Worm (Caenorhabditis elegans) whole organism, mixed stage, embryonic: ENCODE measurements around the gene F28A12.3.

Experiments used
- M03D4.4 ChIP-seq: sonication (generic microtip); optimal IDR thresholded peaks from 2 replicates; lab custom pipeline; 2017; ENCODE audit warnings: mild to moderate bottlenecking, missing genetic modification characterization, missing compliant biosample characterization
- bed-3 ChIP-seq: fragments of 200-800 bp; sonication (Bioruptor generic); optimal IDR thresholded peaks from 3 replicates; lab custom pipeline; 2018; ENCODE audit warnings: mild to moderate bottlenecking, missing genetic modification characterization, moderate library complexity, missing compliant biosample characterization
- blmp-1 ChIP-seq: fragments of 150-350 bp; optimal IDR thresholded peaks from 2 replicates; lab custom pipeline; 2014; ENCODE audit warnings: missing biosample characterization, missing genetic modification characterization
- ceh-39 ChIP-seq: fragments of 150-350 bp; optimal IDR thresholded peaks from 2 replicates; lab custom pipeline; 2014; ENCODE audit warnings: missing biosample characterization, missing genetic modification characterization
- ceh-43 ChIP-seq: fragments of 200-800 bp; sonication (Bioruptor generic); optimal IDR thresholded peaks from 2 replicates; lab custom pipeline; 2018; ENCODE audit warnings: mild to moderate bottlenecking, missing genetic modification characterization, moderate library complexity, missing compliant biosample characterization
- ceh-83 ChIP-seq: fragments of 200-800 bp; sonication (Bioruptor generic); optimal IDR thresholded peaks from 2 replicates; lab custom pipeline; 2018; ENCODE audit warnings: mild to moderate bottlenecking, missing genetic modification characterization, missing compliant biosample characterization
- ces-1 ChIP-seq: fragments of 150-350 bp; optimal IDR thresholded peaks from 2 replicates; lab custom pipeline; 2014; ENCODE audit warnings: missing biosample characterization, missing genetic modification reagents, missing genetic modification characterization
- cnd-1 ChIP-seq: fragments of 200-800 bp; sonication (Bioruptor generic); optimal IDR thresholded peaks from 2 replicates; lab custom pipeline; 2018; ENCODE audit warnings: mild to moderate bottlenecking, missing genetic modification characterization, missing compliant biosample characterization
- drap-1 ChIP-seq: fragments of 200-800 bp; sonication (Bioruptor generic); optimal IDR thresholded peaks from 3 replicates; lab custom pipeline; 2018; ENCODE audit warnings: mild to moderate bottlenecking, missing genetic modification characterization, missing compliant biosample characterization
- elt-1 ChIP-seq: sonication (generic microtip); optimal IDR thresholded peaks from 2 replicates; lab custom pipeline; 2017; ENCODE audit warnings: missing genetic modification characterization, mild to moderate bottlenecking, missing compliant biosample characterization, antibody characterized with exemption, moderate library complexity, borderline replicate concordance; ENCODE audit not compliant: insufficient read depth
- elt-3 ChIP-seq: fragments of 150-350 bp; optimal IDR thresholded peaks from 2 replicates; lab custom pipeline; 2014; ENCODE audit warnings: missing biosample characterization, missing genetic modification characterization
- flh-1 ChIP-seq: fragments of 200-800 bp; sonication (Bioruptor generic); optimal IDR thresholded peaks from 2 replicates; lab custom pipeline; 2018; ENCODE audit warnings: mild to moderate bottlenecking, missing genetic modification characterization, moderate library complexity, missing compliant biosample characterization
- ham-2 ChIP-seq: fragments of 200-800 bp; sonication (Bioruptor generic); optimal IDR thresholded peaks from 2 replicates; lab custom pipeline; 2018; ENCODE audit warnings: mild to moderate bottlenecking, missing genetic modification characterization, missing compliant biosample characterization
- hlh-1 ChIP-seq: fragments of 150-350 bp; optimal IDR thresholded peaks from 2 replicates; lab custom pipeline; 2014; ENCODE audit warnings: missing biosample characterization, missing genetic modification reagents, missing genetic modification characterization
- lin-13 ChIP-seq: fragments of 150-350 bp; optimal IDR thresholded peaks from 2 replicates; lab custom pipeline; 2014; ENCODE audit warnings: missing biosample characterization, missing genetic modification characterization
- lin-32 ChIP-seq: fragments of 200-800 bp; sonication (Bioruptor generic); optimal IDR thresholded peaks from 2 replicates; lab custom pipeline; 2018; ENCODE audit warnings: mild to moderate bottlenecking, missing genetic modification characterization, missing compliant biosample characterization
- lsy-2 ChIP-seq: fragments of 150-350 bp; optimal IDR thresholded peaks from 2 replicates; lab custom pipeline; 2014; ENCODE audit warnings: missing biosample characterization, missing genetic modification characterization
- mab-5 ChIP-seq: fragments of 150-350 bp; optimal IDR thresholded peaks from 2 replicates; lab custom pipeline; 2014; ENCODE audit warnings: missing biosample characterization, missing genetic modification characterization
- mep-1 ChIP-seq: fragments of 150-350 bp; optimal IDR thresholded peaks from 2 replicates; lab custom pipeline; 2017; ENCODE audit warnings: missing biosample characterization, missing genetic modification reagents, missing genetic modification characterization, inconsistent platforms
- mls-2 ChIP-seq: sonication (generic microtip); optimal IDR thresholded peaks from 2 replicates; lab custom pipeline; 2016; ENCODE audit warnings: mild to moderate bottlenecking, missing genetic modification characterization, moderate library complexity, missing compliant biosample characterization
- nhr-12 ChIP-seq: fragments of 150-350 bp; optimal IDR thresholded peaks from 2 replicates; lab custom pipeline; 2014; ENCODE audit warnings: missing biosample characterization, missing genetic modification characterization
- nhr-2 ChIP-seq: fragments of 150-350 bp; optimal IDR thresholded peaks from 2 replicates; lab custom pipeline; 2014; ENCODE audit warnings: missing biosample characterization, missing genetic modification characterization
- nhr-237 ChIP-seq: fragments of 150-350 bp; optimal IDR thresholded peaks from 2 replicates; lab custom pipeline; 2014; ENCODE audit warnings: missing biosample characterization, missing genetic modification characterization
- nhr-28 ChIP-seq: fragments of 150-350 bp; optimal IDR thresholded peaks from 2 replicates; lab custom pipeline; 2014; ENCODE audit warnings: missing biosample characterization, missing genetic modification characterization
- nhr-76 ChIP-seq: sonication (generic microtip); optimal IDR thresholded peaks from 2 replicates; lab custom pipeline; 2017; ENCODE audit warnings: missing biosample characterization, missing genetic modification characterization
- pha-4 ChIP-seq: fragments of 150-350 bp; optimal IDR thresholded peaks from 2 replicates; lab custom pipeline; 2018; ENCODE audit warnings: missing biosample characterization, missing genetic modification reagents, missing genetic modification characterization
- sem-2 ChIP-seq: fragments of 200-800 bp; sonication (Bioruptor generic); optimal IDR thresholded peaks from 2 replicates; lab custom pipeline; 2018; ENCODE audit warnings: mild to moderate bottlenecking, missing genetic modification characterization, missing compliant biosample characterization
- snpc-4 ChIP-seq: fragments of 150-350 bp; optimal IDR thresholded peaks from 2 replicates; lab custom pipeline; 2014; ENCODE audit warnings: missing biosample characterization, missing genetic modification characterization
- sptf-1 ChIP-seq: sonication (generic microtip); optimal IDR thresholded peaks from 2 replicates; lab custom pipeline; 2017; ENCODE audit warnings: mild to moderate bottlenecking, missing genetic modification characterization, moderate library complexity, missing compliant biosample characterization
- tbx-8 ChIP-seq: fragments of 200-800 bp; sonication (Bioruptor generic); optimal IDR thresholded peaks from 2 replicates; lab custom pipeline; 2018; ENCODE audit warnings: mild to moderate bottlenecking, missing genetic modification characterization, moderate library complexity, missing compliant biosample characterization
- unc-120 ChIP-seq: sonication (generic microtip); optimal IDR thresholded peaks from 2 replicates; lab custom pipeline; 2017; ENCODE audit warnings: missing genetic modification characterization, missing compliant biosample characterization; ENCODE audit not compliant: poor library complexity, severe bottlenecking
- unc-39 ChIP-seq: fragments of 150-350 bp; optimal IDR thresholded peaks from 2 replicates; lab custom pipeline; 2014; ENCODE audit warnings: missing biosample characterization, missing genetic modification characterization
- unc-62 ChIP-seq: fragments of 150-350 bp; optimal IDR thresholded peaks from 2 replicates; lab custom pipeline; 2014; ENCODE audit warnings: missing biosample characterization, missing genetic modification reagents, missing genetic modification characterization
- zip-8 ChIP-seq: fragments of 150-350 bp; optimal IDR thresholded peaks from 2 replicates; lab custom pipeline; 2014; ENCODE audit warnings: missing biosample characterization, missing genetic modification characterization
- ztf-11 ChIP-seq: fragments of 150-350 bp; optimal IDR thresholded peaks from 2 replicates; lab custom pipeline; 2014; ENCODE audit warnings: missing biosample characterization, missing genetic modification characterization

The F28A12.3 gene

ce11 chrV:8635575-8635974 lies 5.6 kb downstream of the F28A12.3 start, which contains the start of gene oac-29:
oac-29 (minus strand) TSS chrV:8635675.
- TF ChIP-seq elt-1 (tag; lab: Kevin White, UChicago) (no peak), lin-32 (GFP tag; lab: Kevin White, UChicago) (no peak)

ce11 chrV:8632788-8633187 lies 8.4 kb downstream of the F28A12.3 start:
- TF ChIP-seq elt-3 (tag; lab: Kevin White, UChicago), result no peak
- TF ChIP-seq zip-8 (tag; lab: Kevin White, UChicago), result no peak
- TF ChIP-seq unc-62, result no peak
- TF ChIP-seq nhr-28 (tag; lab: Kevin White, UChicago), result no peak
- no peak for TF ChIP-seq mep-1 (tag; lab: Kevin White, UChicago)
- TF ChIP-seq flh-1, result no peak
- no peak for TF ChIP-seq tbx-8 (GFP tag; lab: Kevin White, UChicago)
- TF ChIP-seq ztf-11 (tag; lab: Kevin White, UChicago), result no peak
- TF ChIP-seq, all 35 proteins: peak for 0

ce11 chrV:8631277-8631765 lies 9.8 kb downstream of the F28A12.3 start, which contains the start of gene atg-18:
atg-18 (minus strand) TSS chrV:8631327.
- TF ChIP-seq nhr-237 (peak; percentile 11), unc-39 (tag; lab: Kevin White, UChicago) (no peak), unc-62 (peak; percentile 18), sem-2 (no peak), lin-13 (tag; lab: Kevin White, UChicago) (peak; percentile 50), hlh-1 (tag; lab: Kevin White, UChicago) (peak; percentile 86), ham-2 (GFP tag; lab: Kevin White, UChicago) (peak; percentile 18), pha-4 (tag; lab: Kevin White, UChicago) (peak; percentile 36), mls-2 (tag; lab: Kevin White, UChicago) (no peak), lin-32 (GFP tag; lab: Kevin White, UChicago) (peak; percentile 18), cnd-1 (tag; lab: Kevin White, UChicago) (peak; percentile 53), mab-5 (tag; lab: Kevin White, UChicago) (peak; percentile 52), ces-1 (no peak), nhr-76 (tag; lab: Kevin White, UChicago) (no peak), sptf-1 (tag; lab: Kevin White, UChicago) (no peak), unc-120 (tag; lab: Kevin White, UChicago) (peak; percentile 33), blmp-1 (peak; percentile 41), flh-1 (no peak), ceh-43 (GFP tag; lab: Kevin White, UChicago) (peak; percentile 67), nhr-28 (tag; lab: Kevin White, UChicago) (no peak), nhr-2 (tag; lab: Kevin White, UChicago) (peak; percentile 11), ceh-83 (GFP tag; lab: Kevin White, UChicago) (peak; percentile 75), nhr-12 (tag; lab: Kevin White, UChicago) (no peak), mep-1 (tag; lab: Kevin White, UChicago) (peak; percentile 45), drap-1 (GFP tag; lab: Kevin White, UChicago) (peak; percentile 62), elt-3 (tag; lab: Kevin White, UChicago) (no peak), bed-3 (GFP tag; lab: Kevin White, UChicago) (peak; percentile 22), lsy-2 (tag; lab: Kevin White, UChicago) (peak; percentile 39), tbx-8 (GFP tag; lab: Kevin White, UChicago) (no peak), ceh-39 (peak; percentile 12), snpc-4 (tag; lab: Kevin White, UChicago) (no peak), ztf-11 (tag; lab: Kevin White, UChicago) (peak; percentile 10), zip-8 (tag; lab: Kevin White, UChicago) (no peak), M03D4.4 (tag; lab: Kevin White, UChicago) (no peak), elt-1 (tag; lab: Kevin White, UChicago) (no peak)
- TF ChIP-seq, all 35 proteins: peak for 20

ce11 chrV:8629029-8629428 lies 12.1 kb downstream of the F28A12.3 start, which contains the start of gene F41E6.12:
F41E6.12 (minus strand) TSS chrV:8629129.
- TF ChIP-seq nhr-12 (tag; lab: Kevin White, UChicago) (no peak), blmp-1 (no peak), ceh-43 (GFP tag; lab: Kevin White, UChicago) (no peak), bed-3 (GFP tag; lab: Kevin White, UChicago) (no peak)
